Worm (Caenorhabditis elegans) whole organism, L1 larva: ENCODE measurements around the gene gcy-21.
A peak's percentile ranks its signal among the peaks of the same experiment; 100 is the strongest.

Experiments
- C04F5.9 ChIP-seq: sonication (generic microtip); optimal IDR thresholded peaks from 2 replicates; lab custom pipeline; 2016; ENCODE audit warnings: missing genetic modification characterization, missing compliant biosample characterization
- C16A3.4 ChIP-seq: fragments of 150-350 bp; optimal IDR thresholded peaks from 2 replicates; lab custom pipeline; 2014; ENCODE audit warnings: missing biosample characterization, missing genetic modification characterization
- C34B4.2 ChIP-seq: sonication (generic microtip); optimal IDR thresholded peaks from 2 replicates; lab custom pipeline; 2017; ENCODE audit warnings: mild to moderate bottlenecking, missing genetic modification characterization, missing compliant biosample characterization
- F16B12.6 ChIP-seq: fragments of 150-350 bp; optimal IDR thresholded peaks from 2 replicates; lab custom pipeline; 2014; ENCODE audit warnings: missing biosample characterization, missing genetic modification characterization
- Y116A8C.19 ChIP-seq: sonication (generic microtip); optimal IDR thresholded peaks from 2 replicates; lab custom pipeline; 2016; ENCODE audit warnings: missing compliant biosample characterization, missing genetic modification characterization, borderline replicate concordance
- alr-1 ChIP-seq: fragments of 200-800 bp; sonication (Bioruptor generic); optimal IDR thresholded peaks from 2 replicates; lab custom pipeline; 2018; ENCODE audit warnings: borderline replicate concordance, mild to moderate bottlenecking, missing genetic modification characterization, missing compliant biosample characterization
- aly-2 ChIP-seq: fragments of 150-350 bp; optimal IDR thresholded peaks from 2 replicates; lab custom pipeline; 2014; ENCODE audit warnings: missing biosample characterization, missing genetic modification characterization
- ceh-63 ChIP-seq: fragments of 200-800 bp; sonication (Bioruptor generic); optimal IDR thresholded peaks from 2 replicates; lab custom pipeline; 2018; ENCODE audit warnings: mild to moderate bottlenecking, missing genetic modification characterization, missing compliant biosample characterization
- ceh-8 ChIP-seq: fragments of 200-800 bp; sonication (Bioruptor generic); optimal IDR thresholded peaks from 2 replicates; lab custom pipeline; 2018; ENCODE audit warnings: mild to moderate bottlenecking, missing genetic modification characterization, moderate library complexity, missing compliant biosample characterization
- ceh-82 ChIP-seq, 3 experiments: fragments of 150-350 bp in 1 of 3; sonication (generic microtip) in 2 of 3; optimal IDR thresholded peaks; 2 replicates each; lab custom pipeline; 2014 to 2017; ENCODE audit warnings: missing biosample characterization in 3 of 3, missing genetic modification characterization in 3 of 3
- ceh-90 ChIP-seq: sonication (generic microtip); optimal IDR thresholded peaks from 2 replicates; lab custom pipeline; 2016; ENCODE audit warnings: missing genetic modification characterization, missing compliant biosample characterization
- dsc-1 ChIP-seq: sonication (generic microtip); optimal IDR thresholded peaks from 2 replicates; lab custom pipeline; 2016; ENCODE audit warnings: mild to moderate bottlenecking, missing genetic modification characterization, missing compliant biosample characterization
- efl-1 ChIP-seq, 4 experiments: fragments of 150-350 bp; optimal IDR thresholded peaks in 3 of 4; peaks in 1 of 4; 1 replicate in 1 of 4; 2 replicates in 3 of 4; lab custom pipeline; 2014; ENCODE audit warnings: missing biosample characterization in 2 of 4, missing genetic modification characterization in 2 of 4, missing genetic modification reagents in 2 of 4
- egl-13 ChIP-seq: sonication (generic microtip); optimal IDR thresholded peaks from 2 replicates; lab custom pipeline; 2016; ENCODE audit warnings: missing genotype, missing genetic modification reagents, missing genetic modification characterization, missing compliant biosample characterization
- elt-3 ChIP-seq, 6 experiments: fragments of 150-350 bp in 1 of 6; sonication (generic microtip); optimal IDR thresholded peaks; 2 replicates each; lab custom pipeline; 2017 to 2018; ENCODE audit warnings: missing biosample characterization in 6 of 6, missing genetic modification characterization in 6 of 6, inconsistent platforms in 1 of 6
- fkh-4 ChIP-seq: sonication (generic microtip); optimal IDR thresholded peaks from 2 replicates; lab custom pipeline; 2016; ENCODE audit warnings: missing compliant biosample characterization, missing genetic modification characterization, borderline replicate concordance
- fkh-8 ChIP-seq: sonication (generic microtip); optimal IDR thresholded peaks from 2 replicates; lab custom pipeline; 2016; ENCODE audit warnings: mild to moderate bottlenecking, missing genetic modification characterization, missing compliant biosample characterization
- grh-1 ChIP-seq: fragments of 200-800 bp; sonication (Bioruptor generic); IDR thresholded peaks from 2 replicates; pipeline ENCODE4 v1.3.6; 2022; ENCODE audit warnings: missing genetic modification reagents, missing genetic modification characterization, missing compliant biosample characterization
- hlh-4 ChIP-seq: sonication (generic microtip); optimal IDR thresholded peaks from 2 replicates; lab custom pipeline; 2016; ENCODE audit warnings: mild to moderate bottlenecking, missing genetic modification characterization, missing compliant biosample characterization
- hpl-2 ChIP-seq: fragments of 150-350 bp; optimal IDR thresholded peaks from 2 replicates; lab custom pipeline; 2014; ENCODE audit warnings: missing biosample characterization, missing genetic modification reagents, missing genetic modification characterization
- irx-1 ChIP-seq: sonication (generic microtip); optimal IDR thresholded peaks from 2 replicates; lab custom pipeline; 2016; ENCODE audit warnings: missing genetic modification characterization, missing compliant biosample characterization
- jun-1 ChIP-seq: fragments of 150-350 bp; optimal IDR thresholded peaks from 2 replicates; lab custom pipeline; 2014; ENCODE audit warnings: missing biosample characterization, missing genetic modification reagents, missing genetic modification characterization
- lin-14 ChIP-seq: fragments of 200-800 bp; sonication (Bioruptor generic); optimal IDR thresholded peaks from 2 replicates; lab custom pipeline; 2018; ENCODE audit warnings: mild to moderate bottlenecking, missing genetic modification characterization, moderate library complexity, missing compliant biosample characterization
- lsy-2 ChIP-seq, 2 experiments: fragments of 150-350 bp; optimal IDR thresholded peaks; 2 replicates each; lab custom pipeline; 2014; ENCODE audit warnings: missing biosample characterization in 2 of 2, missing genetic modification characterization in 2 of 2
- mab-9 ChIP-seq: fragments of 200-800 bp; sonication (Bioruptor generic); IDR thresholded peaks from 2 replicates; pipeline ENCODE4 v1.3.6; 2022; ENCODE audit warnings: missing genetic modification reagents, missing genetic modification characterization, missing compliant biosample characterization
- mdl-1 ChIP-seq, 2 experiments: fragments of 150-350 bp; optimal IDR thresholded peaks; 2 replicates each; lab custom pipeline; 2014 to 2017; ENCODE audit warnings: missing biosample characterization in 2 of 2, missing genetic modification characterization in 2 of 2, inconsistent platforms in 1 of 2
- mef-2 ChIP-seq: fragments of 150-350 bp; optimal IDR thresholded peaks from 2 replicates; lab custom pipeline; 2014; ENCODE audit warnings: missing biosample characterization, missing genetic modification characterization
- mep-1 ChIP-seq: fragments of 150-350 bp; optimal IDR thresholded peaks from 2 replicates; lab custom pipeline; 2014; ENCODE audit warnings: missing biosample characterization, missing genetic modification characterization
- nhr-19 ChIP-seq: fragments of 200-800 bp; sonication (Bioruptor generic); conservative IDR thresholded peaks from 2 replicates; pipeline ENCODE4 v1.3.6; 2022; ENCODE audit warnings: missing genetic modification characterization, missing compliant biosample characterization
- nhr-237 ChIP-seq: fragments of 150-350 bp; optimal IDR thresholded peaks from 2 replicates; lab custom pipeline; 2014; ENCODE audit warnings: missing biosample characterization, missing genetic modification characterization
- nhr-71 ChIP-seq: sonication (generic microtip); optimal IDR thresholded peaks from 2 replicates; lab custom pipeline; 2016; ENCODE audit warnings: mild to moderate bottlenecking, missing genetic modification characterization, moderate library complexity, missing compliant biosample characterization
- nhr-77 ChIP-seq: fragments of 150-350 bp; optimal IDR thresholded peaks from 2 replicates; lab custom pipeline; 2014; ENCODE audit warnings: missing biosample characterization, missing genetic modification characterization
- nhr-84 ChIP-seq: sonication (generic microtip); optimal IDR thresholded peaks from 2 replicates; lab custom pipeline; 2017; ENCODE audit warnings: missing biosample characterization, missing genetic modification characterization
- nhr-90 ChIP-seq: sonication (generic microtip); optimal IDR thresholded peaks from 2 replicates; lab custom pipeline; 2016; ENCODE audit warnings: mild to moderate bottlenecking, missing genetic modification characterization, missing compliant biosample characterization; ENCODE audit not compliant: poor library complexity
- pag-3 ChIP-seq: sonication (generic microtip); optimal IDR thresholded peaks from 2 replicates; lab custom pipeline; 2017; ENCODE audit warnings: missing genetic modification characterization, mild to moderate bottlenecking, missing compliant biosample characterization, antibody characterized with exemption, borderline replicate concordance; ENCODE audit not compliant: insufficient read depth
- snpc-4 ChIP-seq: fragments of 150-350 bp; optimal IDR thresholded peaks from 2 replicates; lab custom pipeline; 2014; ENCODE audit warnings: missing biosample characterization, missing genetic modification characterization
- sox-4 ChIP-seq: sonication (generic microtip); optimal IDR thresholded peaks from 2 replicates; lab custom pipeline; 2016; ENCODE audit warnings: missing genetic modification characterization, missing compliant biosample characterization
- sptf-1 ChIP-seq: fragments of 150-350 bp; optimal IDR thresholded peaks from 2 replicates; lab custom pipeline; 2014; ENCODE audit warnings: missing biosample characterization, missing genetic modification characterization
- tbx-2 ChIP-seq: sonication (generic microtip); optimal IDR thresholded peaks from 2 replicates; lab custom pipeline; 2016; ENCODE audit warnings: missing genetic modification characterization, missing compliant biosample characterization
- unc-86 ChIP-seq: sonication (generic microtip); optimal IDR thresholded peaks from 2 replicates; lab custom pipeline; 2016; ENCODE audit warnings: missing genetic modification characterization, missing compliant biosample characterization
- xbp-1 ChIP-seq: sonication (generic microtip); optimal IDR thresholded peaks from 2 replicates; lab custom pipeline; 2016; ENCODE audit warnings: missing genetic modification characterization, missing compliant biosample characterization
- zip-4 ChIP-seq: fragments of 200-800 bp; sonication (Bioruptor generic); optimal IDR thresholded peaks from 2 replicates; lab custom pipeline; 2018; ENCODE audit warnings: mild to moderate bottlenecking, missing genetic modification characterization, moderate library complexity, missing compliant biosample characterization
- ztf-11 ChIP-seq, 2 experiments: sonication (generic microtip); optimal IDR thresholded peaks; 2 replicates each; lab custom pipeline; 2016 to 2017; ENCODE audit warnings: missing genetic modification characterization in 2 of 2, missing biosample characterization in 1 of 2, missing compliant biosample characterization in 1 of 2
- ztf-4 ChIP-seq: fragments of 150-350 bp; optimal IDR thresholded peaks from 2 replicates; lab custom pipeline; 2014; ENCODE audit warnings: missing biosample characterization, missing genetic modification characterization

The gcy-21 gene

ce11 chrII:2628401-2628800 is 31.1 kb upstream of the gcy-21 start:
- TF ChIP-seq ceh-8 (GFP tag; lab: Kevin White, UChicago) (no peak), grh-1 (GFP tag; lab: Robert Waterston, UW) (no peak), nhr-77 (tag; lab: Kevin White, UChicago) (no peak), alr-1 (no peak), sptf-1 (tag; lab: Kevin White, UChicago) (no peak), tbx-2 (tag; lab: Kevin White, UChicago) (no peak), ceh-82 (tag; optimal IDR thresholded peaks at IDR 0.05; lab: Kevin White, UChicago) (no peak), pag-3 (no peak), elt-3 (tag; optimal IDR thresholded peaks at IDR 0.05; lab: Kevin White, UChicago) (no peak), ztf-4 (no peak), unc-86 (no peak), mep-1 (no peak), hlh-4 (tag; lab: Kevin White, UChicago) (no peak), ceh-63 (GFP tag; lab: Kevin White, UChicago) (no peak), nhr-237 (tag; lab: Kevin White, UChicago) (no peak)

DNA sequence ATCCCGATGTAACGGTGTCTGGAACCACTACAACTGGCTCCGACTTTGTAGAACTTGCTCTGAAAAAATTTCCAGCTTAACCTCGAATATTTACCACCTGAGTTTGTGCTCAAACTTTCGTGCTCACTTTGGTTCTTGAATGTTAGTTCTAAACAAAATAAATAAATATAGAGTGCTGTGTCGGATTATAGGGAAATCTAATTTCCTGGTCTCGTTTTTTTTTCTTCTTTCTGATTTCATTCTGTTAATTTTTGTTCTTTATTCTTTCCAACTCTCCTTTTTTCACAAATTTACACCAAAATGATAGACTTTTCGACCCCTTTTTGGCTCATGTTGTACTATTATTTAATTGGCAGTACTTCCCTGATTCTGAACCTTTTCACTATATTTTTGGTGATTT is 30.2 kb upstream of the gcy-21 start, which contains the start of gene sri-37:
sri-37 (plus strand) TSS at position 301 of the 400 bp plus-strand sequence.
- TF ChIP-seq zip-4 (GFP tag; lab: Kevin White, UChicago) = no peak

DNA sequence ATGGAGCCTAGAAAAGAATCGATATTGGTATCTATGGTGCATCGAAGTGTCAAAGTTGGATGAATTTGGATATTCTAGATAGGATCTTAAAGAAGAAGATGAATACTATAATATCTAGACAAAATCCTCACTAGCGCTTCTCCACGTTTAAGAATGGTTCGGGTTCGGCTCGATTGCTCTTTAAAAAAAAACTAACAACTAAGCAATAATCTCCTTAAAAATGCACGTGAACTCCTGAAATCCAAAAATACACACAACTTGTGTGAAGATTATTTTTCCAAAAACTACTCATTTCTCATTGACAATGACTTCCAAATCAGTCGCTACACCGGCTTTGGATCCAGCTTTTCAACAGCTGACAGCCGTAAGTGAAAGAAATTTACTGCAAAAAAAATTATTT is 28.3 kb upstream of the gcy-21 start, which contains the start of gene D2062.1:
D2062.1 (plus strand) TSS at position 301 of the 400 bp plus-strand sequence.
- TF ChIP-seq nhr-71 (tag; lab: Kevin White, UChicago) = no peak
- no peak for TF ChIP-seq tbx-2 (tag; lab: Kevin White, UChicago)
- TF ChIP-seq lin-14 (GFP tag; lab: Kevin White, UChicago) = no peak
- TF ChIP-seq dsc-1 (tag; lab: Kevin White, UChicago) = no peak
- no peak for TF ChIP-seq aly-2 (tag; lab: Kevin White, UChicago)
- TF ChIP-seq egl-13 (tag; lab: Kevin White, UChicago) = no peak
- no peak for TF ChIP-seq mef-2 (tag; lab: Kevin White, UChicago)

- no peak for TF ChIP-seq xbp-1 (tag; lab: Kevin White, UChicago)
- no peak for TF ChIP-seq egl-13 (tag; lab: Kevin White, UChicago)
- TF ChIP-seq unc-86 = no peak
- no peak for TF ChIP-seq fkh-4 (tag; lab: Kevin White, UChicago)
- no peak for TF ChIP-seq C04F5.9 (tag; lab: Kevin White, UChicago)
- TF ChIP-seq, all 84 proteins: peak for 0
Observed at ce11 chrII:2637359-2637758, 22.1 kb upstream of the gcy-21 start, which contains the start of gene F22E5.21. F22E5.21 (minus strand) TSS chrII:2637459.

DNA sequence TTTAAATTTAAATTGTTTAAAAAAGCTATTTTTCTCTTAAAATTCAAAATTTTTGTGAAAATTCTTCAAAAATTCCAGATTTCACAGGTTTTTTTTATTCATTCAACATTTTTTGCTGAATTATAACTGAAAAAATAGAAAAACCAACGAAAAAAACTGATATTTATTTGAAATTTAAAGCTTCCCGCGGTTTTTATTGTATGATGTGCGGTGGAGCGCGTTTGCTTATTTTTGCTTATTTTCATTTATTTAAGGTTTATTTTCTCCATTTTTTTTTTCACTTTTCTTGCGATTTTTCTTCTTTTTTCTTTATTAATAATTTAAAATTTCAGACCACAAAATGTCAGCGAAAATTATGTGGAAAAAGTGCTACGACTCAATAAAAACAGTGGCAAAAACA is 21.4 kb upstream of the gcy-21 start, which contains the start of gene F22E5.9:
F22E5.9 (plus strand) TSS at position 327 of the 400 bp plus-strand sequence.
- TF ChIP-seq nhr-19 (GFP tag; lab: Robert Waterston, UW) (no peak), aly-2 (tag; lab: Kevin White, UChicago) (no peak), grh-1 (GFP tag; lab: Robert Waterston, UW) (no peak), ceh-90 (no peak), jun-1 (tag; lab: Kevin White, UChicago) (no peak), tbx-2 (tag; lab: Kevin White, UChicago) (no peak), irx-1 (tag; lab: Kevin White, UChicago) (peak; percentile 4), sox-4 (no peak), nhr-90 (tag; lab: Kevin White, UChicago) (no peak), C34B4.2 (tag; lab: Kevin White, UChicago) (no peak), F16B12.6 (tag; lab: Kevin White, UChicago) (no peak), C16A3.4 (peak; percentile 16), unc-86 (no peak), hpl-2 (GFP tag; lab: Kevin White, UChicago) (no peak), pag-3 (no peak), mab-9 (GFP tag; lab: Robert Waterston, UW) (no peak), Y116A8C.19 (tag; lab: Kevin White, UChicago) (no peak), fkh-8 (no peak), ztf-11 (tag; optimal IDR thresholded peaks at IDR 0.05; lab: Kevin White, UChicago) (no peak), efl-1 (optimal IDR thresholded peaks at IDR 0.05; lab: Kevin White, UChicago) (peak; percentile 91 to 97), efl-1 (GFP tag; optimal IDR thresholded peaks at IDR 0.05 in 1 of 2; lab: Kevin White, UChicago) (peak; percentile 91 to 99), snpc-4 (tag; lab: Kevin White, UChicago) (no peak), mdl-1 (tag; optimal IDR thresholded peaks at IDR 0.05; lab: Kevin White, UChicago) (no peak), lsy-2 (tag; optimal IDR thresholded peaks at IDR 0.05; lab: Kevin White, UChicago) (peak; percentile 33 to 59), nhr-84 (tag; lab: Kevin White, UChicago) (no peak)
